Fruit fly (Drosophila melanogaster): ENCODE results near the gene Pdk1.

Pdk1 gene

DNA sequence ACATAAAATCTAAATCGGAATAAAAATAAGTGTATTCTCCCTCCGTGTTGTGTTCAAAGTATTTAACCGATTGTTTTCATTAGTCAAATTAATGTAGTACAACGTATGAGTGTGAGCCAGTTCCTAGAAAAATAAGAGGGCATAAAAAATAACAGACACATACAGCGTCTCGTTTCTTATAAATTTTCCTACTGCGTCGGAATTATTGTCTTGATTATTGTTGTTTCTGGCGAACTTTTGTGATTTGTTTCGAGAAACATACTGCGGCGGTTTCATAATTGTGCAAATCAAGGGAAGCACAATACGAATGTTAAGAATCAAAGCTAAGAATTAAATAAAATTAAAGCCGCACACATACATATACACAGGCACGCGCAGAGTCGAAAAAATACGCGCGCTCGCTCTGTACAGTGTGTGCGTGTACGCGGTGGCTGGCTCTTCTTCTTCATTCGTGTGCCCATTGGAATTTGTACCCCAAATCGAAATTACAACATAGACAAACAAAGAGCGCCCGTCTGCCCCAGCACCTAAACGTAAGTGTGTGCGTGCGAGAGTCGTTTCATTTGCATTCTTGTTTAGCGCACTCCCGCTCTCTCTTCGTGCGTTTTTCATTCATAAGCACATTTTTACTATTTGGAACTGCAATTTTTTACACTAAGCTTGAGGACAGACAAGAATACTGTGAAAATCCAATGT, 2.9 kb downstream of the Pdk1 start (continued):
- TF ChIP-seq dmrt99B (tag; optimal IDR thresholded peaks at IDR 0.05): peak; percentile 15
- no peak for TF ChIP-seq phol (tag; optimal IDR thresholded peaks at IDR 0.05)

- TF ChIP-seq CG12769 (tag; optimal IDR thresholded peaks at IDR 0.05) (peak; percentile 61), CG31388 (GFP tag; optimal IDR thresholded peaks at IDR 0.05) (no peak), chinmo (GFP tag; IDR thresholded peaks at IDR 0.05; ENCODE audit: partially characterized antibody) (0 out of 4 replicates have a peak, but pooled peaks have one; percentile 5), sens (GFP tag) (peak; percentile 71), CG4328 (GFP tag; optimal IDR thresholded peaks at IDR 0.05) (peak; percentile 41), Med (GFP tag) (peak; percentile 90), sr (GFP tag; IDR thresholded peaks at IDR 0.05) (peak; percentile 79; the same call in 2 of the 3 replicates), CG2120 (GFP tag; optimal IDR thresholded peaks at IDR 0.05) (no peak), cwo (GFP tag; optimal IDR thresholded peaks at IDR 0.05) (peak; percentile 1), chm (GFP tag; IDR thresholded peaks at IDR 0.05) (peak; percentile 36; the same call in 1 of the 2 replicates), CG32532 (GFP tag; IDR thresholded peaks at IDR 0.05) (0 out of 2 replicates have a peak, but pooled peaks have one; percentile 12), crol (GFP tag; IDR thresholded peaks at IDR 0.05) (peak; percentile 64), CG10543 (GFP tag; optimal IDR thresholded peaks at IDR 0.05) (peak; percentile 36), stwl (tag; optimal IDR thresholded peaks at IDR 0.05) (no peak), Rfx (GFP tag; IDR thresholded peaks at IDR 0.05) (peak; percentile 29; the same call in 1 of the 2 replicates)
These were observed 4.1 kb downstream of the Pdk1 start for dm6 chr3L:133383-133782.

dm6 chr3L:133806-134325, 4.6 kb downstream of the Pdk1 start:
- TF ChIP-seq sd (tag; optimal IDR thresholded peaks at IDR 0.05): peak; percentile 90
- no peak for TF ChIP-seq Vsx1 (GFP tag; optimal IDR thresholded peaks at IDR 0.05)
- TF ChIP-seq abd-A (tag; optimal IDR thresholded peaks at IDR 0.05): peak; percentile 80
- peak; percentile 19 for TF ChIP-seq hkb (optimal IDR thresholded peaks at IDR 0.05)
- TF ChIP-seq hkb (GFP tag; IDR thresholded peaks at IDR 0.05): no peak
- peak; percentile 69; the same call in 1 of the 2 replicates for TF ChIP-seq Awh (GFP tag; IDR thresholded peaks at IDR 0.05)
- no peak for TF ChIP-seq CG2712 (tag; optimal IDR thresholded peaks at IDR 0.05)
- TF ChIP-seq Med (GFP tag): peak; percentile 31
- no peak for TF ChIP-seq CG15479 (GFP tag; optimal IDR thresholded peaks at IDR 0.05)
- TF ChIP-seq CG14710 (tag; optimal IDR thresholded peaks at IDR 0.05): no peak
- peak; percentile 12 for TF ChIP-seq CG10543 (GFP tag; optimal IDR thresholded peaks at IDR 0.05)
- peak in 1 of 2 experiments; percentile 29 for TF ChIP-seq eve (GFP tag; optimal IDR thresholded peaks at IDR 0.05)
- TF ChIP-seq chinmo (GFP tag; IDR thresholded peaks at IDR 0.05; ENCODE audit: partially characterized antibody): peak; percentile 42; the same call in 1 of the 4 replicates
- TF ChIP-seq CG12942 (GFP tag; optimal IDR thresholded peaks at IDR 0.05): no peak
- peak in 1 of 2 experiments; percentile 71 for TF ChIP-seq Eip74EF (GFP tag; optimal IDR thresholded peaks at IDR 0.05)
- TF ChIP-seq CG17912 (GFP tag; optimal IDR thresholded peaks at IDR 0.05): no peak

- TF ChIP-seq CG12219 (GFP tag; optimal IDR thresholded peaks at IDR 0.05): no peak
These were observed 5.6 kb downstream of the Pdk1 start for dm6 chr3L:134868-135267.

Measured in whole organism, embryonic.